Fruit fly (Drosophila melanogaster) whole organism, embryonic: ENCODE measurements around the gene CG10584.

ENCODE experiments used
- CG10274 ChIP-seq: fragments of 200-800 bp; sonication (Bioruptor generic); optimal IDR thresholded peaks from 3 replicates; lab custom pipeline; 2017; ENCODE audit warnings: missing biosample characterization, mild to moderate bottlenecking, missing genetic modification characterization
- CG10321 ChIP-seq: fragments of 200-800 bp; sonication (Bioruptor generic); IDR thresholded peaks from 2 replicates; pipeline ENCODE4 v1.3.6; 2022; ENCODE audit warnings: missing biosample characterization, missing genetic modification characterization
- CG10431 ChIP-seq: fragments of 200-800 bp; sonication (Bioruptor generic); optimal IDR thresholded peaks from 3 replicates; lab custom pipeline; 2018; ENCODE audit warnings: missing biosample characterization, mild to moderate bottlenecking, missing genetic modification characterization
- CG10654 ChIP-seq: fragments of 200-800 bp; sonication (Bioruptor generic); optimal IDR thresholded peaks from 2 replicates; lab custom pipeline; 2016; ENCODE audit warnings: missing biosample characterization, missing genetic modification characterization
- CG11560 ChIP-seq: fragments of 200-800 bp; sonication (Bioruptor generic); IDR thresholded peaks from 3 replicates; pipeline ENCODE4 v1.3.6; 2022; ENCODE audit warnings: missing biosample characterization, missing genetic modification characterization
- CG12071 ChIP-seq: fragments of 200-800 bp; sonication (Bioruptor generic); optimal IDR thresholded peaks from 3 replicates; lab custom pipeline; 2018; ENCODE audit warnings: missing biosample characterization, mild to moderate bottlenecking, missing genetic modification characterization
- CG12744 ChIP-seq: fragments of 200-800 bp; sonication (Bioruptor generic); optimal IDR thresholded peaks from 2 replicates; lab custom pipeline; 2016; ENCODE audit warnings: missing biosample characterization, missing genetic modification characterization
- CG13624 ChIP-seq: fragments of 200-800 bp; sonication (Bioruptor generic); optimal IDR thresholded peaks from 2 replicates; lab custom pipeline; 2016; ENCODE audit warnings: missing biosample characterization, missing genetic modification characterization
- CG13894 ChIP-seq: fragments of 200-800 bp; sonication (Bioruptor generic); optimal IDR thresholded peaks from 3 replicates; lab custom pipeline; 2018; ENCODE audit warnings: missing biosample characterization, mild to moderate bottlenecking, missing genetic modification characterization, moderate library complexity
- CG1529 ChIP-seq: fragments of 200-800 bp; sonication (Bioruptor generic); optimal IDR thresholded peaks from 3 replicates; lab custom pipeline; 2018; ENCODE audit warnings: missing biosample characterization, missing genetic modification characterization
- CG1832 ChIP-seq: fragments of 200-800 bp; sonication (Bioruptor generic); optimal IDR thresholded peaks from 2 replicates; lab custom pipeline; 2017; ENCODE audit warnings: missing biosample characterization, mild to moderate bottlenecking, missing genetic modification characterization, inconsistent platforms
- CG30431 ChIP-seq: fragments of 200-800 bp; sonication (Bioruptor generic); optimal IDR thresholded peaks from 2 replicates; lab custom pipeline; 2017; ENCODE audit warnings: missing biosample characterization, missing genetic modification characterization
- CG33213 ChIP-seq: fragments of 200-800 bp; sonication (Bioruptor generic); optimal IDR thresholded peaks from 3 replicates; lab custom pipeline; 2016; ENCODE audit warnings: missing biosample characterization, missing genetic modification characterization
- CG3995 ChIP-seq: fragments of 200-800 bp; sonication (Bioruptor generic); optimal IDR thresholded peaks from 3 replicates; lab custom pipeline; 2016; ENCODE audit warnings: missing biosample characterization, missing genetic modification characterization
- CG43689 ChIP-seq: fragments of 200-800 bp; sonication (Bioruptor generic); IDR thresholded peaks from 2 replicates; pipeline ENCODE4 v1.3.6; 2022; ENCODE audit warnings: missing biosample characterization, missing genetic modification characterization
- CG4617 ChIP-seq: fragments of 200-800 bp; sonication (Bioruptor generic); optimal IDR thresholded peaks from 3 replicates; lab custom pipeline; 2016; ENCODE audit warnings: missing biosample characterization, missing genetic modification characterization, borderline replicate concordance
- CG6254 ChIP-seq: fragments of 200-800 bp; sonication (Bioruptor generic); optimal IDR thresholded peaks from 3 replicates; lab custom pipeline; 2017; ENCODE audit warnings: mild to moderate bottlenecking, missing biosample characterization, missing genetic modification reagents, missing genetic modification characterization
- CG8089 ChIP-seq: fragments of 200-800 bp; sonication (Bioruptor generic); optimal IDR thresholded peaks from 3 replicates; lab custom pipeline; 2016; ENCODE audit warnings: missing biosample characterization, missing genetic modification characterization
- CoRest ChIP-seq: fragments of 200-800 bp; sonication (Bioruptor generic); optimal IDR thresholded peaks from 3 replicates; lab custom pipeline; 2018; ENCODE audit warnings: missing biosample characterization, mild to moderate bottlenecking, missing genetic modification characterization, moderate library complexity
- ERR ChIP-seq: fragments of 200-800 bp; sonication (Bioruptor generic); optimal IDR thresholded peaks from 2 replicates; lab custom pipeline; 2016; ENCODE audit warnings: missing biosample characterization, missing genetic modification characterization
- HLHmδ ChIP-seq: fragments of 200-800 bp; sonication (Bioruptor generic); optimal IDR thresholded peaks from 2 replicates; lab custom pipeline; 2018; ENCODE audit warnings: missing biosample characterization, mild to moderate bottlenecking, missing genetic modification characterization, moderate library complexity
- Hr3 ChIP-seq: fragments of 200-800 bp; sonication (Bioruptor generic); optimal IDR thresholded peaks from 3 replicates; lab custom pipeline; 2016; ENCODE audit warnings: missing biosample characterization, missing genetic modification characterization
- Hr39 ChIP-seq: fragments of >200 bp; optimal IDR thresholded peaks from 2 replicates; lab custom pipeline; 2017
- Med ChIP-seq: fragments of 200-800 bp; sonication (Bioruptor generic); peaks from one replicate; lab custom pipeline; 2016; ENCODE audit warnings: missing biosample characterization, missing genetic modification characterization, mild to moderate bottlenecking, inconsistent platforms, moderate library complexity
- NC2β ChIP-seq: fragments of 200-800 bp; sonication (Bioruptor generic); optimal IDR thresholded peaks from 2 replicates; lab custom pipeline; 2016; ENCODE audit warnings: missing biosample characterization, missing genetic modification characterization
- Neu2 ChIP-seq: fragments of 200-800 bp; sonication (Bioruptor generic); optimal IDR thresholded peaks from 3 replicates; lab custom pipeline; 2016; ENCODE audit warnings: missing biosample characterization, missing genetic modification characterization, borderline replicate concordance
- Pdp1 ChIP-seq, 2 experiments: fragments of 200-800 bp; sonication (Bioruptor generic); optimal IDR thresholded peaks; 3 replicates each; lab custom pipeline; 2016; ENCODE audit warnings: missing biosample characterization in 2 of 2, missing genetic modification characterization in 2 of 2, mild to moderate bottlenecking in 1 of 2, moderate library complexity in 1 of 2
- ase ChIP-seq: fragments of 200-800 bp; sonication (Bioruptor generic); IDR thresholded peaks from 3 replicates; pipeline ENCODE4 v1.3.6; 2022; ENCODE audit warnings: missing biosample characterization, missing genetic modification characterization
- bowl ChIP-seq: fragments of 200-800 bp; sonication (Bioruptor generic); IDR thresholded peaks from 2 replicates; pipeline ENCODE4 v1.3.6; 2022; ENCODE audit warnings: missing biosample characterization, missing genetic modification characterization
- crol ChIP-seq: fragments of 200-800 bp; sonication (Bioruptor generic); IDR thresholded peaks from 2 replicates; pipeline ENCODE4 v1.3.6; 2022; ENCODE audit warnings: missing biosample characterization, missing genetic modification characterization
- danr ChIP-seq: fragments of 200-800 bp; sonication (Bioruptor generic); IDR thresholded peaks from 2 replicates; pipeline ENCODE4 v1.3.6; 2022; ENCODE audit warnings: missing biosample characterization, missing genetic modification characterization
- emc ChIP-seq: fragments of 200-800 bp; sonication (Bioruptor generic); optimal IDR thresholded peaks from 2 replicates; lab custom pipeline; 2016; ENCODE audit warnings: missing biosample characterization, missing genetic modification characterization
- fd64A ChIP-seq: fragments of 200-800 bp; sonication (Bioruptor generic); optimal IDR thresholded peaks from 3 replicates; lab custom pipeline; 2018; ENCODE audit warnings: missing biosample characterization, mild to moderate bottlenecking, missing genetic modification characterization
- ham ChIP-seq: fragments of 200-800 bp; sonication (Bioruptor generic); IDR thresholded peaks from 2 replicates; pipeline ENCODE4 v1.3.6; 2022; ENCODE audit warnings: missing biosample characterization, missing genetic modification characterization
- kni ChIP-seq: fragments of 200-800 bp; sonication (Bioruptor generic); optimal IDR thresholded peaks from 3 replicates; lab custom pipeline; 2017; ENCODE audit warnings: mild to moderate bottlenecking, missing biosample characterization, missing genetic modification reagents, missing genetic modification characterization
- pan ChIP-seq, 4 experiments: fragments of >200 bp in 3 of 4; fragments of 200-800 bp in 1 of 4; sonication (Bioruptor generic) in 1 of 4; optimal IDR thresholded peaks in 3 of 4; IDR thresholded peaks in 1 of 4; 2 replicates each; pipeline versions ENCODE4 v1.3.6 to Lab custom; 2017 to 2022; ENCODE audit warnings: missing biosample characterization in 2 of 4, missing genetic modification characterization in 2 of 4, mixed read lengths in 1 of 4
- sc ChIP-seq, 3 experiments: fragments of >200 bp in 2 of 3; fragments of 200-800 bp in 1 of 3; sonication (Bioruptor generic) in 1 of 3; optimal IDR thresholded peaks; 2 replicates in 2 of 3; 3 replicates in 1 of 3; lab custom pipeline; 2017; ENCODE audit warnings: mild to moderate bottlenecking in 1 of 3, missing biosample characterization in 1 of 3, missing genetic modification characterization in 1 of 3, missing genetic modification reagents in 1 of 3
- schlank ChIP-seq: fragments of 200-800 bp; sonication (Bioruptor generic); optimal IDR thresholded peaks from 2 replicates; lab custom pipeline; 2018; ENCODE audit warnings: missing biosample characterization, mild to moderate bottlenecking, missing genetic modification characterization
- sens ChIP-seq: fragments of 200-800 bp; sonication (Bioruptor generic); peaks from one replicate; lab custom pipeline; 2016; ENCODE audit warnings: missing biosample characterization, missing genetic modification characterization
- sna ChIP-seq: fragments of 200-800 bp; sonication (Bioruptor generic); IDR thresholded peaks from 2 replicates; pipeline ENCODE4 v1.3.6; 2022; ENCODE audit warnings: missing biosample characterization, missing genetic modification characterization; ENCODE audit not compliant: partially characterized antibody
- sqz ChIP-seq: fragments of 200-800 bp; sonication (Bioruptor generic); optimal IDR thresholded peaks from 3 replicates; lab custom pipeline; 2018; ENCODE audit warnings: missing biosample characterization, mild to moderate bottlenecking, missing genetic modification characterization
- tap ChIP-seq: fragments of 200-800 bp; optimal IDR thresholded peaks from 3 replicates; lab custom pipeline; 2019; ENCODE audit warnings: missing biosample characterization, mild to moderate bottlenecking, missing genetic modification characterization, moderate library complexity
- tgo ChIP-seq: fragments of 200-800 bp; sonication (Bioruptor generic); IDR thresholded peaks from 3 replicates; pipeline ENCODE4 v1.3.6; 2022; ENCODE audit warnings: missing biosample characterization, missing genetic modification characterization
- tio ChIP-seq: fragments of 200-800 bp; sonication (Bioruptor generic); optimal IDR thresholded peaks from 2 replicates; lab custom pipeline; 2017; ENCODE audit warnings: missing biosample characterization, missing genetic modification characterization, inconsistent platforms
- twi ChIP-seq: fragments of 200-800 bp; optimal IDR thresholded peaks from 2 replicates; lab custom pipeline; 2019; ENCODE audit warnings: missing biosample characterization, mild to moderate bottlenecking, missing genetic modification characterization, moderate library complexity
- unc-4 ChIP-seq: fragments of 200-800 bp; sonication (Bioruptor generic); IDR thresholded peaks from 2 replicates; pipeline ENCODE4 v1.3.6; 2022; ENCODE audit warnings: missing biosample characterization, missing genetic modification characterization; ENCODE audit not compliant: partially characterized antibody
- wor ChIP-seq: fragments of 200-800 bp; sonication (Bioruptor generic); IDR thresholded peaks from 2 replicates; pipeline ENCODE4 v1.3.6; 2022; ENCODE audit warnings: missing biosample characterization, missing genetic modification characterization
- zf30C ChIP-seq: fragments of 200-800 bp; sonication (Bioruptor generic); optimal IDR thresholded peaks from 3 replicates; lab custom pipeline; 2018; ENCODE audit warnings: missing biosample characterization, mild to moderate bottlenecking, missing genetic modification characterization

Gene CG10584

DNA sequence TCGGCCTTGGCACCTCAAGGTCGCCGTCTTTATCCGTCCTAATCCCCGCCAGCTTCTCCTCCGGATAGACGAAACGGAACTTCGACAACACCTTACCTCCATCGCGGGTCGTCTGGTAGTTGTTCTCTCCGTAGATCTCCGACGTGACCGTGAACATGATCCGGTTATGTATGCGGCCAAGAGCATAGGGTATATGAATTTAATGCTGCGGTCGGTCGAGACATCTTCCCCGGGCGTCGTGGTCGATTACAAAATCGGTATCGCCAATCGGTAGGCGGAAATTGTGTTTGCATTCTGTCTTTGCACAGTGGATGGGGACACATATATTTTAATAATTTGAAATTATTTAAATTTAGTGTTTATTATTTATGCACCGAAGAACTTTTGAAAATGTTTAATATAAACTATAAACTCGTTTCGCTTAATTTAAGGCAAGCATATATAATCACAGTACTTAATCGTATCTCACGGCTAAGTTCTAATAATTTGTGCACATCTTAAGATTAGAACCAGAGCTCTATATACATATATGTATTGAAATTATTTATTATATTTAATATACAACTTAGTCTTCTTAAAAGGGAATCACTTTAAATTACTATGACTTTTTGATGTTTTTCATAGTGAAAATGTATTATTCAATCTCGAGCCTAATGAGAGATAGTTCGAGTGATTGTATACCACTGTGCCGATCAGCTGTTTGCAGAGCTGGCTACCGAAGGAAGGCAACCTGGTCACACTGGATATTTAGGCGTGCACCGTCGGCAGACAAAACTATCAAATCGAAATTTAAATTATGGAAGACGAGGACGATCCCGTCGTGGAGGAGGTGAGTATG lies at the start of gene CG10584, which contains the start of gene Polr3E (continued):
- no peak for TF ChIP-seq ERR (GFP tag; lab: Kevin White, UChicago)
- TF ChIP-seq danr (GFP tag; lab: Robert Waterston, UW), result peak; percentile 73
- TF ChIP-seq tio, result peak; percentile 93
- no peak for TF ChIP-seq crol (GFP tag; lab: Robert Waterston, UW)
- peak; percentile 55 for TF ChIP-seq wor (GFP tag; lab: Robert Waterston, UW)
- peak; percentile 97 for TF ChIP-seq CoRest (tag; lab: Kevin White, UChicago)
- peak; percentile 17; the same call in 1 of the 2 replicates for TF ChIP-seq unc-4 (GFP tag; lab: Robert Waterston, UW)
- peak; percentile 53 for TF ChIP-seq Neu2
- peak; percentile 90 for TF ChIP-seq tap (tag; lab: Kevin White, UChicago)
- peak; percentile 23 for TF ChIP-seq CG33213 (GFP tag; lab: Kevin White, UChicago)
- no peak for TF ChIP-seq CG43689 (GFP tag; lab: Robert Waterston, UW)
- TF ChIP-seq CG3995 (GFP tag; lab: Kevin White, UChicago), result peak; percentile 53
- peak; percentile 75; the same call in 1 of the 3 replicates for TF ChIP-seq ase
- TF ChIP-seq CG10321 (GFP tag; lab: Robert Waterston, UW), result 0 out of 2 replicates have a peak, but pooled peaks have one; percentile 14
- peak; percentile 72 for TF ChIP-seq kni (GFP tag; lab: Kevin White, UChicago)
- TF ChIP-seq CG8089, result no peak
- peak; percentile 51 for TF ChIP-seq NC2β (GFP tag; lab: Kevin White, UChicago)
- peak; percentile 73 for TF ChIP-seq schlank (tag; lab: Kevin White, UChicago)
- peak; percentile 87 for TF ChIP-seq CG30431 (GFP tag; lab: Kevin White, UChicago)
- peak; percentile 90 for TF ChIP-seq CG10431 (GFP tag; lab: Kevin White, UChicago)
- peak; percentile 81 for TF ChIP-seq sens (GFP tag; lab: Kevin White, UChicago)
- peak; percentile 88 for TF ChIP-seq Med (GFP tag; lab: Kevin White, UChicago)
- peak; percentile 90 for TF ChIP-seq twi (tag; lab: Kevin White, UChicago)
- TF ChIP-seq Pdp1 (GFP tag; optimal IDR thresholded peaks at IDR 0.05; lab: Kevin White, UChicago), result peak; percentile 63 to 66
- no peak for TF ChIP-seq CG12744 (GFP tag; lab: Kevin White, UChicago)
- TF ChIP-seq HLHmδ, result no peak
- no peak for TF ChIP-seq zf30C
- TF ChIP-seq CG1832, result no peak
- no peak for TF ChIP-seq Hr39 (lab: Kevin White, UChicago)
- TF ChIP-seq sqz (GFP tag; lab: Kevin White, UChicago), result peak; percentile 95
- no peak for TF ChIP-seq emc (GFP tag; lab: Kevin White, UChicago)
- TF ChIP-seq CG6254, result peak; percentile 90
- TF ChIP-seq CG12071, result peak; percentile 73
- peak; percentile 91 for TF ChIP-seq CG13894 (tag; lab: Kevin White, UChicago)
- TF ChIP-seq ham (GFP tag; lab: Robert Waterston, UW), result no peak
- peak; percentile 70 for TF ChIP-seq CG10274 (GFP tag; lab: Kevin White, UChicago)
- peak; percentile 46 for TF ChIP-seq fd64A (GFP tag; lab: Kevin White, UChicago)
- TF ChIP-seq sc (optimal IDR thresholded peaks at IDR 0.05; lab: Kevin White, UChicago), result no peak
- TF ChIP-seq sc (GFP tag; optimal IDR thresholded peaks at IDR 0.05; lab: Kevin White, UChicago), result peak; percentile 92
- TF ChIP-seq bowl, result peak; percentile 41; the same call in 1 of the 2 replicates
- peak; percentile 74 for TF ChIP-seq CG4617 (GFP tag; lab: Kevin White, UChicago)
- TF ChIP-seq CG13624 (GFP tag; lab: Kevin White, UChicago), result no peak
- peak; percentile 61; the same call in 1 of the 2 replicates for TF ChIP-seq sna
- no peak for TF ChIP-seq pan (optimal IDR thresholded peaks at IDR 0.05; lab: Kevin White, UChicago)
- peak in 1 of 2 experiments; percentile 79 for TF ChIP-seq pan (GFP tag; optimal IDR thresholded peaks at IDR 0.05 in 1 of 2, IDR thresholded peaks at IDR 0.05 in 1 of 2)
- peak; percentile 93 for TF ChIP-seq Hr3 (GFP tag; lab: Kevin White, UChicago)
- peak; percentile 81 for TF ChIP-seq CG1529 (GFP tag; lab: Kevin White, UChicago)
- peak; percentile 51; the same call in 2 of the 3 replicates for TF ChIP-seq CG11560
- peak; percentile 88 for TF ChIP-seq tgo (GFP tag; lab: Robert Waterston, UW)
- peak; percentile 87 for TF ChIP-seq CG10654 (GFP tag; lab: Kevin White, UChicago)
